Worm (Caenorhabditis elegans) whole organism, dauer: ENCODE results near the gene str-185.

Source experiments
- unc-62 ChIP-seq: sonication (generic microtip); optimal IDR thresholded peaks from 2 replicates; lab custom pipeline; 2017; ENCODE audit warnings: missing biosample characterization, missing genetic modification reagents, missing genetic modification characterization

Gene str-185

ce11 chrIV:4396052-4396821 lies 33.6 kb downstream of the str-185 start:
- no peak for TF ChIP-seq unc-62

ce11 chrIV:4395555-4395954 lies 34.2 kb downstream of the str-185 start:
- TF ChIP-seq unc-62 = no peak

ce11 chrIV:4393942-4394460 lies 35.8 kb downstream of the str-185 start, which contains the start of gene ell-1:
Gene ell-1 (plus strand): TSS chrIV:4394410.
- TF ChIP-seq unc-62 = no peak

- no peak for TF ChIP-seq unc-62
Measured at ce11 chrIV:4393488-4393887, 36.3 kb downstream of the str-185 start.

ce11 chrIV:4390438-4390894 lies 39.3 kb downstream of the str-185 start, which contains the start of the genes rpl-7A and set-21:
Gene rpl-7A (minus strand): TSS chrIV:4390590.
Gene set-21 (plus strand): TSS chrIV:4390844.
- no peak for TF ChIP-seq unc-62

ce11 chrIV:4386351-4386750 lies 43.5 kb downstream of the str-185 start, which contains the start of gene tald-1:
Gene tald-1 (plus strand): TSS chrIV:4386651.
- no peak for TF ChIP-seq unc-62
